Worm (Caenorhabditis elegans) whole organism, mixed stage, embryonic: ENCODE measurements around the gene faah-4.

ENCODE experiments used
- M03D4.4 ChIP-seq: sonication (generic microtip); optimal IDR thresholded peaks from 2 replicates; lab custom pipeline; 2017; ENCODE audit warnings: mild to moderate bottlenecking, missing genetic modification characterization, missing compliant biosample characterization
- bed-3 ChIP-seq: fragments of 200-800 bp; sonication (Bioruptor generic); optimal IDR thresholded peaks from 3 replicates; lab custom pipeline; 2018; ENCODE audit warnings: mild to moderate bottlenecking, missing genetic modification characterization, moderate library complexity, missing compliant biosample characterization
- ceh-39 ChIP-seq: fragments of 150-350 bp; optimal IDR thresholded peaks from 2 replicates; lab custom pipeline; 2014; ENCODE audit warnings: missing biosample characterization, missing genetic modification characterization
- ceh-83 ChIP-seq: fragments of 200-800 bp; sonication (Bioruptor generic); optimal IDR thresholded peaks from 2 replicates; lab custom pipeline; 2018; ENCODE audit warnings: mild to moderate bottlenecking, missing genetic modification characterization, missing compliant biosample characterization
- ces-1 ChIP-seq: fragments of 150-350 bp; optimal IDR thresholded peaks from 2 replicates; lab custom pipeline; 2014; ENCODE audit warnings: missing biosample characterization, missing genetic modification reagents, missing genetic modification characterization
- drap-1 ChIP-seq: fragments of 200-800 bp; sonication (Bioruptor generic); optimal IDR thresholded peaks from 3 replicates; lab custom pipeline; 2018; ENCODE audit warnings: mild to moderate bottlenecking, missing genetic modification characterization, missing compliant biosample characterization
- elt-1 ChIP-seq: sonication (generic microtip); optimal IDR thresholded peaks from 2 replicates; lab custom pipeline; 2017; ENCODE audit warnings: missing genetic modification characterization, mild to moderate bottlenecking, missing compliant biosample characterization, antibody characterized with exemption, moderate library complexity, borderline replicate concordance; ENCODE audit not compliant: insufficient read depth
- elt-3 ChIP-seq: fragments of 150-350 bp; optimal IDR thresholded peaks from 2 replicates; lab custom pipeline; 2014; ENCODE audit warnings: missing biosample characterization, missing genetic modification characterization
- ham-2 ChIP-seq: fragments of 200-800 bp; sonication (Bioruptor generic); optimal IDR thresholded peaks from 2 replicates; lab custom pipeline; 2018; ENCODE audit warnings: mild to moderate bottlenecking, missing genetic modification characterization, missing compliant biosample characterization
- hlh-1 ChIP-seq: fragments of 150-350 bp; optimal IDR thresholded peaks from 2 replicates; lab custom pipeline; 2014; ENCODE audit warnings: missing biosample characterization, missing genetic modification reagents, missing genetic modification characterization
- lin-13 ChIP-seq: fragments of 150-350 bp; optimal IDR thresholded peaks from 2 replicates; lab custom pipeline; 2014; ENCODE audit warnings: missing biosample characterization, missing genetic modification characterization
- lin-32 ChIP-seq: fragments of 200-800 bp; sonication (Bioruptor generic); optimal IDR thresholded peaks from 2 replicates; lab custom pipeline; 2018; ENCODE audit warnings: mild to moderate bottlenecking, missing genetic modification characterization, missing compliant biosample characterization
- mab-5 ChIP-seq: fragments of 150-350 bp; optimal IDR thresholded peaks from 2 replicates; lab custom pipeline; 2014; ENCODE audit warnings: missing biosample characterization, missing genetic modification characterization
- mep-1 ChIP-seq: fragments of 150-350 bp; optimal IDR thresholded peaks from 2 replicates; lab custom pipeline; 2017; ENCODE audit warnings: missing biosample characterization, missing genetic modification reagents, missing genetic modification characterization, inconsistent platforms
- mls-2 ChIP-seq: sonication (generic microtip); optimal IDR thresholded peaks from 2 replicates; lab custom pipeline; 2016; ENCODE audit warnings: mild to moderate bottlenecking, missing genetic modification characterization, moderate library complexity, missing compliant biosample characterization
- nhr-12 ChIP-seq: fragments of 150-350 bp; optimal IDR thresholded peaks from 2 replicates; lab custom pipeline; 2014; ENCODE audit warnings: missing biosample characterization, missing genetic modification characterization
- nhr-2 ChIP-seq: fragments of 150-350 bp; optimal IDR thresholded peaks from 2 replicates; lab custom pipeline; 2014; ENCODE audit warnings: missing biosample characterization, missing genetic modification characterization
- nhr-237 ChIP-seq: fragments of 150-350 bp; optimal IDR thresholded peaks from 2 replicates; lab custom pipeline; 2014; ENCODE audit warnings: missing biosample characterization, missing genetic modification characterization
- nhr-28 ChIP-seq: fragments of 150-350 bp; optimal IDR thresholded peaks from 2 replicates; lab custom pipeline; 2014; ENCODE audit warnings: missing biosample characterization, missing genetic modification characterization
- nhr-76 ChIP-seq: sonication (generic microtip); optimal IDR thresholded peaks from 2 replicates; lab custom pipeline; 2017; ENCODE audit warnings: missing biosample characterization, missing genetic modification characterization
- pha-4 ChIP-seq: fragments of 150-350 bp; optimal IDR thresholded peaks from 2 replicates; lab custom pipeline; 2018; ENCODE audit warnings: missing biosample characterization, missing genetic modification reagents, missing genetic modification characterization
- sem-2 ChIP-seq: fragments of 200-800 bp; sonication (Bioruptor generic); optimal IDR thresholded peaks from 2 replicates; lab custom pipeline; 2018; ENCODE audit warnings: mild to moderate bottlenecking, missing genetic modification characterization, missing compliant biosample characterization
- snpc-4 ChIP-seq: fragments of 150-350 bp; optimal IDR thresholded peaks from 2 replicates; lab custom pipeline; 2014; ENCODE audit warnings: missing biosample characterization, missing genetic modification characterization
- sptf-1 ChIP-seq: sonication (generic microtip); optimal IDR thresholded peaks from 2 replicates; lab custom pipeline; 2017; ENCODE audit warnings: mild to moderate bottlenecking, missing genetic modification characterization, moderate library complexity, missing compliant biosample characterization
- tbx-8 ChIP-seq: fragments of 200-800 bp; sonication (Bioruptor generic); optimal IDR thresholded peaks from 2 replicates; lab custom pipeline; 2018; ENCODE audit warnings: mild to moderate bottlenecking, missing genetic modification characterization, moderate library complexity, missing compliant biosample characterization
- unc-120 ChIP-seq: sonication (generic microtip); optimal IDR thresholded peaks from 2 replicates; lab custom pipeline; 2017; ENCODE audit warnings: missing genetic modification characterization, missing compliant biosample characterization; ENCODE audit not compliant: poor library complexity, severe bottlenecking
- unc-39 ChIP-seq: fragments of 150-350 bp; optimal IDR thresholded peaks from 2 replicates; lab custom pipeline; 2014; ENCODE audit warnings: missing biosample characterization, missing genetic modification characterization
- unc-62 ChIP-seq: fragments of 150-350 bp; optimal IDR thresholded peaks from 2 replicates; lab custom pipeline; 2014; ENCODE audit warnings: missing biosample characterization, missing genetic modification reagents, missing genetic modification characterization
- ztf-11 ChIP-seq: fragments of 150-350 bp; optimal IDR thresholded peaks from 2 replicates; lab custom pipeline; 2014; ENCODE audit warnings: missing biosample characterization, missing genetic modification characterization

faah-4 gene

ce11 chrIII:11935948-11936280 lies 26.2 kb upstream of the faah-4 start:
- TF ChIP-seq M03D4.4 (tag; lab: Kevin White, UChicago) (peak; percentile 54), sptf-1 (tag; lab: Kevin White, UChicago) (no peak), unc-120 (tag; lab: Kevin White, UChicago) (peak; percentile 74), drap-1 (GFP tag; lab: Kevin White, UChicago) (peak; percentile 22), ceh-83 (peak; percentile 84), nhr-76 (tag; lab: Kevin White, UChicago) (no peak), unc-62 (GFP tag; lab: Kevin White, UChicago) (no peak), lin-32 (GFP tag; lab: Kevin White, UChicago) (peak; percentile 6), elt-3 (tag; lab: Kevin White, UChicago) (no peak), ztf-11 (tag; lab: Kevin White, UChicago) (no peak), ces-1 (GFP tag; lab: Kevin White, UChicago) (peak; percentile 24)

ce11 chrIII:11935032-11935947 lies 25.6 kb upstream of the faah-4 start:
- TF ChIP-seq lin-32 (GFP tag; lab: Kevin White, UChicago) (no peak), ces-1 (GFP tag; lab: Kevin White, UChicago) (peak; percentile 14), snpc-4 (tag; lab: Kevin White, UChicago) (no peak), hlh-1 (tag; lab: Kevin White, UChicago) (peak; percentile 99), mab-5 (no peak), bed-3 (GFP tag; lab: Kevin White, UChicago) (no peak), elt-1 (no peak), pha-4 (no peak), sem-2 (no peak), mls-2 (no peak), nhr-28 (tag; lab: Kevin White, UChicago) (no peak), nhr-237 (tag; lab: Kevin White, UChicago) (no peak), unc-39 (tag; lab: Kevin White, UChicago) (no peak), unc-62 (GFP tag; lab: Kevin White, UChicago) (peak; percentile 85), nhr-2 (tag; lab: Kevin White, UChicago) (no peak)

ce11 chrIII:11933539-11933938 lies 23.9 kb upstream of the faah-4 start, which contains the start of gene dolk-1:
Gene dolk-1, minus strand, starts transcription at chrIII:11933639.
- no peak for TF ChIP-seq nhr-2 (tag; lab: Kevin White, UChicago)
- no peak for TF ChIP-seq ham-2 (GFP tag; lab: Kevin White, UChicago)
- TF ChIP-seq mls-2, result no peak
- no peak for TF ChIP-seq nhr-12 (tag; lab: Kevin White, UChicago)
- TF ChIP-seq elt-1, result no peak
- no peak for TF ChIP-seq ceh-39
- no peak for TF ChIP-seq unc-120 (tag; lab: Kevin White, UChicago)
- TF ChIP-seq unc-39 (tag; lab: Kevin White, UChicago), result no peak
- no peak for TF ChIP-seq snpc-4 (tag; lab: Kevin White, UChicago)
- TF ChIP-seq mep-1 (tag; lab: Kevin White, UChicago), result no peak
- no peak for TF ChIP-seq lin-13 (tag; lab: Kevin White, UChicago)

- TF ChIP-seq sptf-1 (tag; lab: Kevin White, UChicago) (peak; percentile 20), elt-1 (no peak)
- TF ChIP-seq, all 35 proteins: peak for 1
Observed at ce11 chrIII:11931960-11932359, 22.3 kb upstream of the faah-4 start.

- TF ChIP-seq drap-1 (GFP tag; lab: Kevin White, UChicago) (no peak), ztf-11 (tag; lab: Kevin White, UChicago) (no peak), nhr-237 (tag; lab: Kevin White, UChicago) (no peak), tbx-8 (no peak), lin-32 (GFP tag; lab: Kevin White, UChicago) (no peak), nhr-12 (tag; lab: Kevin White, UChicago) (no peak), snpc-4 (tag; lab: Kevin White, UChicago) (no peak), ceh-83 (no peak), ces-1 (GFP tag; lab: Kevin White, UChicago) (no peak), sptf-1 (tag; lab: Kevin White, UChicago) (no peak), nhr-28 (tag; lab: Kevin White, UChicago) (no peak), unc-62 (GFP tag; lab: Kevin White, UChicago) (no peak), mab-5 (no peak)
- TF ChIP-seq, all 35 proteins: peak for 0
Observed at ce11 chrIII:11930899-11931298, 21.2 kb upstream of the faah-4 start.
